Worm (Caenorhabditis elegans): ENCODE data around the gene F49F1.15.

Gene F49F1.15

DNA sequence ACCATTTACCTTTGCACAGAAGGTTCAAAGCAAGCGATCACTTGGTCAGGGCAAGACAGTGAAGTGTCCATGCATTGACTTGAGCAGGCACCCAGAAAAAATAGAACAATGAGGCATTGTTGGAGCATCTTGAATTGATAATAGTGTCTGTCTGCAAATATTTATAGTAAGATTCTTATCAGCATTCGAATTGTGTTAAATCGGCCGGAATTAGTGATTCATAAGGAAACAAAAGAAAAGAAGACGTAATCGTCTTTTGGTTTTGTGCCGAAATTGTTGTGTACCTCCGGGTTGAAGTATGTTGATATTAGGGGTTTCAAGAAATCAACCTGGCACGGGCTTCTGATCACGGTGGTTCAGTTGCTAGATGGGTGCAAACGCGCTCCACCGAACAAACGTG is 5.8 kb upstream of the F49F1.15 start, which contains the start of gene F49F1.5:
TSS of gene F49F1.5 (minus strand) at position 153 of the 400 bp plus-strand sequence.
- TF ChIP-seq ceh-43 (GFP tag; optimal IDR thresholded peaks at IDR 0.05) = no peak
- TF ChIP-seq unc-120 (tag; optimal IDR thresholded peaks at IDR 0.05; ENCODE audit: poor library complexity, severe bottlenecking) = no peak
- no peak for TF ChIP-seq hlh-1 (tag; optimal IDR thresholded peaks at IDR 0.05)
- TF ChIP-seq sem-2 (GFP tag; optimal IDR thresholded peaks at IDR 0.05) = no peak
- TF ChIP-seq unc-39 (tag; optimal IDR thresholded peaks at IDR 0.05) = no peak

DNA sequence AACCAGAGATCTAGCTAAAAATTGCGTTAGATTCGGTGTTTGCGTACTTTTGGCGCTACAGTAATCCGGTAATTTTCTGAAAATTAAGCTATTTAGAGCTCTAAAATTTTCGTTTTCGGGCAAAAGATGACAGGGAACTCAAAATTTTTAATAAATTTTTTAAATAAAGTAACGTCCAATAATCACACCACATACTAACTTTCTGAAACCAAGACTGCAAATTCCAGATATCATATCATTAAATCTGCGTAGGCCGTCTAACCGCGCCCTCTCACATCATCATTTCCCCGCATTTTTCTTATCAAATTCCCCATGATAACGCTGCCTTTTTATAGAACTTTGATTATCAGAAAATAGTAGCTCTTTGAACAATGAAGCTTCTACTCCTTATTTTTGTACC is 3.0 kb upstream of the F49F1.15 start, which contains the start of gene drd-50:
TSS of gene drd-50 (plus strand) at position 301 of the 400 bp plus-strand sequence.
- TF ChIP-seq M03D4.4 (tag; optimal IDR thresholded peaks at IDR 0.05) (no peak), mep-1 (tag; optimal IDR thresholded peaks at IDR 0.05) (no peak), nhr-12 (tag; optimal IDR thresholded peaks at IDR 0.05) (no peak), hlh-1 (tag; optimal IDR thresholded peaks at IDR 0.05) (no peak), flh-1 (GFP tag; optimal IDR thresholded peaks at IDR 0.05) (no peak), lin-32 (GFP tag; optimal IDR thresholded peaks at IDR 0.05) (no peak), unc-62 (GFP tag; optimal IDR thresholded peaks at IDR 0.05) (no peak), pha-4 (tag; optimal IDR thresholded peaks at IDR 0.05) (no peak), ces-1 (GFP tag; optimal IDR thresholded peaks at IDR 0.05) (no peak)

DNA sequence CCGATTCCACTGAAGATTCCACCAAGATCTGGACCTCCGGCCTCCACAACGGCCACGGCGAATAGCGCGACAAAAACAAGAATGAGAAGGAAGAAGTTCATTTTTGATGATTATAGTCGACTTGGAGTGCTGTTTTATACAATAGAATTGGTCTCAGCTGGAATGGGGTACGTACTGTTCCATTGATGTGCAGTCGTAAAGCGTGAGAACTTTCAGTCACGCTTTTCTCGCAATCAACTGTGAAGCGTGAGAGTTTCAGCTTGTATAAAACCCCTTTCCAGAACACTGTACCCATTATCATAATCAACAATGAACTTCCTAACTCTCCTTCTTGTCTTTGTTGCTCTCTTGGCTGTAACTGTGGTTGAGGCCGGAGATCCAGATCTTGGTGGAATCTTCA is 1.2 kb upstream of the F49F1.15 start, which contains the start of the genes F49F1.4 and F49F1.2:
TSS of gene F49F1.4 (minus strand) at position 101 of the 400 bp plus-strand sequence.
TSS of gene F49F1.2 (plus strand) at position 310 of the 400 bp plus-strand sequence.
- TF ChIP-seq ham-2 (GFP tag; optimal IDR thresholded peaks at IDR 0.05) (no peak), mep-1 (tag; optimal IDR thresholded peaks at IDR 0.05) (no peak), elt-3 (tag; optimal IDR thresholded peaks at IDR 0.05) (no peak), ztf-11 (tag; optimal IDR thresholded peaks at IDR 0.05) (no peak), drap-1 (GFP tag; optimal IDR thresholded peaks at IDR 0.05) (no peak), bed-3 (GFP tag; optimal IDR thresholded peaks at IDR 0.05) (no peak), ceh-39 (tag; optimal IDR thresholded peaks at IDR 0.05) (no peak), flh-1 (GFP tag; optimal IDR thresholded peaks at IDR 0.05) (no peak), tbx-8 (GFP tag; optimal IDR thresholded peaks at IDR 0.05) (no peak), zip-8 (tag; optimal IDR thresholded peaks at IDR 0.05) (no peak), pha-4 (tag; optimal IDR thresholded peaks at IDR 0.05) (no peak), unc-62 (GFP tag; optimal IDR thresholded peaks at IDR 0.05) (no peak), nhr-12 (tag; optimal IDR thresholded peaks at IDR 0.05) (no peak), lsy-2 (tag; optimal IDR thresholded peaks at IDR 0.05) (no peak), mab-5 (tag; optimal IDR thresholded peaks at IDR 0.05) (no peak), lin-13 (tag; optimal IDR thresholded peaks at IDR 0.05) (no peak), nhr-237 (tag; optimal IDR thresholded peaks at IDR 0.05) (no peak), nhr-76 (tag; optimal IDR thresholded peaks at IDR 0.05) (no peak), cnd-1 (tag; optimal IDR thresholded peaks at IDR 0.05) (no peak), ces-1 (GFP tag; optimal IDR thresholded peaks at IDR 0.05) (no peak)

DNA sequence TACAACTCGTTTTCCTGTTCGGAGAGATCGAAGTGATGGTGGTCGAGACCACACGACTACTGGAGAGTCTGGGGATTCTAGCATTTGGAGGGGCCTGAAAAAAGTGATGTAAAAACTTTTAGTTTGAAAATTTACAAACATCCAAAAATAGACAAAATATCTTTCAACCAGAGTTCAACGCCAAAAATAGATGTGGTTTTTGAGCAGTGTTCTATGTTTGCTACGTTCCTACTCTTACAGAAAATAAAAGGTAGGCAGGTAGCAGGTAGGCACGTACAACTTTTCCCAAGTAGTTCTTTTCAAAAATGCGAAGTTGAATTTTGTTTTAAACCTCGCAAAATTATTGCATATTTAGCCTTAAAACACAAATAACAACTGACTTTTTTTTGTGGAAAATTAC is 2.0 kb downstream of the F49F1.15 start, which contains the start of gene F49F1.14:
TSS of gene F49F1.14 (minus strand) at position 101 of the 400 bp plus-strand sequence.
- TF ChIP-seq nhr-237 (tag; optimal IDR thresholded peaks at IDR 0.05) (no peak), tbx-8 (GFP tag; optimal IDR thresholded peaks at IDR 0.05) (no peak), blmp-1 (tag; optimal IDR thresholded peaks at IDR 0.05) (no peak), cnd-1 (tag; optimal IDR thresholded peaks at IDR 0.05) (no peak), pha-4 (tag; optimal IDR thresholded peaks at IDR 0.05) (no peak), nhr-76 (tag; optimal IDR thresholded peaks at IDR 0.05) (no peak), unc-39 (tag; optimal IDR thresholded peaks at IDR 0.05) (no peak)

DNA sequence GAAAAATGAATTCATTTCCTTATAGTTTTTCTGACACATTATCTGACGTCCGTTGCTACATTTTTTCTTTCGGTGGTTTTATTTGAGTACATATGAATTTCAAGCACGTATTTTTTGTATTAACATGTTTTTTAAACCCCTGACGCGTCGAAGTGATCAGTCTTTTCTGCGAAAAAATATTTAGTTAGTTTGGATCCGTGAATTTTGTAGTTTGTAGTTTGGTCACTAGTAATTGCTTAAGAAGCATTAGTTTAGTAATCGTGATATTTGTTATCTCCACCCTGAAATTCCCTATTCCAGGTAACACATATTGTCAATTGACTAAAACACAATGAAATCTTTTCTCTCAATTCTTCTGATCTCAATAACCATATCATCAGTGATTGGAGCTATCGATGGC is 5.7 kb downstream of the F49F1.15 start, which contains the start of gene C35B1.7:
TSS of gene C35B1.7 (plus strand) at position 301 of the 400 bp plus-strand sequence.
- no peak for TF ChIP-seq cnd-1 (tag; optimal IDR thresholded peaks at IDR 0.05)
- TF ChIP-seq elt-3 (tag; optimal IDR thresholded peaks at IDR 0.05) = no peak
- no peak for TF ChIP-seq lin-13 (tag; optimal IDR thresholded peaks at IDR 0.05)
- TF ChIP-seq bed-3 (GFP tag; optimal IDR thresholded peaks at IDR 0.05) = no peak
- TF ChIP-seq unc-120 (tag; optimal IDR thresholded peaks at IDR 0.05; ENCODE audit: poor library complexity, severe bottlenecking) = no peak
- no peak for TF ChIP-seq mls-2 (tag; optimal IDR thresholded peaks at IDR 0.05)
- no peak for TF ChIP-seq ceh-83 (GFP tag; optimal IDR thresholded peaks at IDR 0.05)
- TF ChIP-seq nhr-28 (tag; optimal IDR thresholded peaks at IDR 0.05) = no peak
- no peak for TF ChIP-seq M03D4.4 (tag; optimal IDR thresholded peaks at IDR 0.05)
- no peak for TF ChIP-seq sem-2 (GFP tag; optimal IDR thresholded peaks at IDR 0.05)
- TF ChIP-seq drap-1 (GFP tag; optimal IDR thresholded peaks at IDR 0.05) = no peak
- TF ChIP-seq unc-39 (tag; optimal IDR thresholded peaks at IDR 0.05) = no peak
- TF ChIP-seq nhr-76 (tag; optimal IDR thresholded peaks at IDR 0.05) = no peak
- no peak for TF ChIP-seq hlh-1 (tag; optimal IDR thresholded peaks at IDR 0.05)
- TF ChIP-seq ceh-43 (GFP tag; optimal IDR thresholded peaks at IDR 0.05) = no peak

Measured in whole organism, mixed stage, embryonic.